Fruit fly (Drosophila melanogaster): ENCODE measurements around the gene Fum2.

Fum2 gene

DNA sequence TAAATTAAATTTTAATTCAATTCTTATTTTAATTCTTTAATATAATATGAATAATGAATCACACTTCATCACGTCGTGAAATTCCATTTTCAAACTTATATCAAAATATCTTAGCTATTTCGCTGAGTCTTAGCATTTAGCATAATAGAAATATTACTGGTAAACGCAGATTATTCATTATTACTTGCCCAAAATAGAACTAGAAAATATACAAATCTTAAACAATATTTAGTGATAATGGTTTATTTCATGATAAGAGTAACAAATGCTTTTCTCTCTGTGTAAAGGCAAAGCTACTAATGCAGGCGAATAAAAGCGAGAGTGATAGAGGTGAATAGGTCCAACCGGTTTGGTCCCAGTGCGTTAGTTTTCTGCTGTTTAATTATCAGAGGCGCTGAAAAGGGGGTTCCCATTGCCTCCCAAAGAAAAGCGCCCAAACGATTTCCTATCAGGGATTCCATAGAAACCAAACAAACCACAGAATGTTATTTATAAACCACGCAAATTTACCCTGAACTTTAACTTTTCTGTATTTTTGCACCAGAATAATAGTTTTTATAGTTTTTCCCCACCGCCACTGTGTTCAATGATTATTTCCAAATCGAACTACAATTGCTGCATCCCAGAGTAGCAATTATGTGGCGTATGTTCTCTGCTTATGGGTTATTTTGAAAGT, 18.6 kb upstream of the Fum2 start:
- TF ChIP-seq CTCF (optimal IDR thresholded peaks at IDR 0.05) = no peak
- TF ChIP-seq CG8478 (optimal IDR thresholded peaks at IDR 0.05) = no peak

DNA sequence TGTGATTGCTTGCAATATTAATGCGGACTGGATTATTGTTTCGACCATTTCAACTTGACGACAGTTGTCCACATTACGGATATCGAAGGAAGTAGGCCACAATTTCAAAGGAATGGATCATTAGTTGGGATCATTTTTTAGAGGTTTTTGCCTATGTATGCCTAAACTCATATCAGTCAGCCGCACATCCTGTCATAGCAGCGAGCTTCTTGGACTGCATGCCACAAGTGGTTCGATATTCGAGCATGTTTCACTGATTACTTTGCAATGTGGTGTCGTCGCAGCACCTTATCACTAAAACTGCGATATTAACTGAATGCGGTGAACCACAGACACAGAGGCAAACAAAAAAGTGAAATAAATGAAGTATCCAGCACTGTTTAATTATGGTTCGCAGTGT, 17.6 kb upstream of the Fum2 start:
- TF ChIP-seq CG8478 (optimal IDR thresholded peaks at IDR 0.05) (no peak), CTCF (optimal IDR thresholded peaks at IDR 0.05) (no peak)

DNA sequence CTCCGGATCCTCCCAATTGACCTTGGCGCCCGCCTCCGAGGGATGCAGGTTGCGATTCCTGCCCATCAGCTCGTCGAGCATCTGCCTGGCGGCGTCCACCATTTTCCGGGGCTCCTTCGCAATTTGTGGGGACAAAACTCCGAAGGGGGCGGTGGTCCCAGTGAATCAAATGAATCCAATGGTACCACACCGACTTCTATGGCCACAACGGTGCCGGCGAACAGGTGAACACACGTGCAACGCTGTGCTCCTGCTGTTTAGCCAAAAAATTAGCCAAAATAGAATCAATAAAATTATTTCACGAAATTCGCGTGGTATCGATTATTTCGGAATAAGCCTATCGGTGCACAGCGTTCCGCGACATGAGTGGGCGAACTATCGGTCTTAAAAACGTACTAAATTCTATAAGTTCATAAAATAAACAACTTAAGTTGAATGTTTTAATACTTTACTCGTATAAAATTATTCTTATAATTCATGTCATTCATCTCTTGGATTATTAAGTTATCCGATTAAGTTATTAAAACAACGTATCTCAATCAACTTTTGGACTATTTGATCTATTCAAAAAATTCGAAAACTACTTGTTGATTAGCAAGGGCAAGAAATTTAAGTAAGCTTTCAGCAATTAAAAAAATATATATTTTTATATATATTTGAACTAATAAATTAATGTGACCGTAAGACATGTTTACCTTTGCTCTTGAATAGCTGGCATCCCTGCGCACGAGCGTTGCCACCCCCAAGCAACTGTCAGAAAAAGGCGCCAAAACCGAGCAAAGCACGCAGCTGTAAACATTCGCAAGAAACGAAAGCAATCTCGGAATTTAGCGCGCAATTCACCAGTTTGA, 7.7 kb upstream of the Fum2 start, which contains the start of the genes CG3198 and Mcm6:
TSS of gene CG3198 (minus strand) at position 337 of the 851 bp plus-strand sequence.
TSS of gene Mcm6 (plus strand) at position 751 of the 851 bp plus-strand sequence.
- TF ChIP-seq CG8478 (optimal IDR thresholded peaks at IDR 0.05) (no peak), CTCF (optimal IDR thresholded peaks at IDR 0.05) (no peak)

DNA sequence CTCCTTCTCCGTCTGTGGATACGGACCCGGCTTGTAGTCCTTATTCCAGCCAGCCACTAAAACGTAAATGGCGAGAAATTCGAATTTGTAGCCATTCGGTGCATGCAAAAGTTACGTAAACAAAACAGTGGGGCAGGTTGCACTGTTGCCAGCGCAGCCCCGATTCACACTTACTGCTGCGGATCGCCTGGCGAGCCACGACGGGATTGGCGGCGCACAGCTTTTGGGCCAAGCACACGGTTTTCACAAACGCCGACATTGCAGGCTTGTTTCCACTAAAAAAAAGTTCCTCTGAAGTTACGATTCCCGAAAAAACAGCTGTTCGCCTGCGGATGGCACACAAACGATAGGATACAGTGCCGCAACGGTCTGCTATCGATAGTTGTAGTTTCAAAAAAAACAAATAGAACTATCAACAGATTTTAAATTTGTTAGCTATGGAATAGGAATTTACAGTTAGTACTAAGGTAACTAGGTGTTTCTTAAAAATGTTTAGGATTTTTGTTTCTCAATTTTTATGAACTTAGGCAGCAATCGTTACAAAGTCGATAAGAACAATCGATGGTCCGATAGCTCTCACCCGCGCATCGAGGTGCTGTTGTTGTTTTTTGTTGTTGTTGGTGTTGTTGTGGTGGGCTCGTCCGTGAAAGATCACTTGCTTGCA, 3.6 kb upstream of the Fum2 start, which contains the start of gene Fum1:
TSS of gene Fum1 (plus strand) at position 599 of the 664 bp plus-strand sequence.
- TF ChIP-seq CTCF (optimal IDR thresholded peaks at IDR 0.05) = no peak
- TF ChIP-seq CG8478 (optimal IDR thresholded peaks at IDR 0.05) = no peak

DNA sequence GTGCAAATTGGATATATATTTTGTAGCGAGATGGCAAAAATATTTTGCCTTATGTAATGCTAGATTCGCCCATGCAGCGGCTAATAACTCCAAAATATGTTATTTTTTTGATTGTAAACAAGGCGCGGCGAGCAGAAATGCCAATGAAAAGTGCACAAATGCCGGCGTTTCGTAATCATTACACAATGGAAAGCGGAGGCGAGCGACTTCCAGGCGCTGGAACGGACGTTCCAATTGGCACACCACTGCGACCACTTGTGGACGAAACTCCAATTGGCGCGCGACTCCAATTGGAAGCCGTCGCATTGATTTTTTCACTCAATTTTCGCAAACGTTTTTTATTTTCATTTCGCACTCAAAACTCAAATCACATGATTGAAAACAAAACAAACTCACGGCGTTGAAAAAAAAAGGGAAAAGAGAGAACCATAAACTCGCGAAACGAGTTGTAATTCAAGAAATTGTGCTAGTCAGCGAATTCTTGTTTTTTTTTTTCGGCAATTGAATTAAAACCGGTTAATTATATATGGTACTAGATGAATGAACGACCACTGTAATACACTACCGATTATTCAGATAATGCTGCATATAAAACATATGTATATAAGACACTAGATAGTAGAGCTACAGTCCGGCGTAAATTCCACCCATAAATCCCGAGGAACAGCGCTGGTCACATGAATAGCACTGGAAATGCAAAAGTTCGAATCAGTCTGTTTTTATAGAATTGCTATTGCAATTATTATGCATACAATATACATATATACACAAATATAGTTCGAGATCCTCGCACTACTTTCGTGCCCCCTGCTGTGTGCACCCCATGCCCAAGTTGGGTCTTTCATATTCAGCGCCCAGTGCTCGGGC, 2.7 kb upstream of the Fum2 start, which contains the start of gene ND-ASHI:
TSS of gene ND-ASHI (minus strand) at position 484 of the 867 bp plus-strand sequence.
- no peak for TF ChIP-seq CG8478 (optimal IDR thresholded peaks at IDR 0.05)
- TF ChIP-seq CTCF (optimal IDR thresholded peaks at IDR 0.05) = no peak

DNA sequence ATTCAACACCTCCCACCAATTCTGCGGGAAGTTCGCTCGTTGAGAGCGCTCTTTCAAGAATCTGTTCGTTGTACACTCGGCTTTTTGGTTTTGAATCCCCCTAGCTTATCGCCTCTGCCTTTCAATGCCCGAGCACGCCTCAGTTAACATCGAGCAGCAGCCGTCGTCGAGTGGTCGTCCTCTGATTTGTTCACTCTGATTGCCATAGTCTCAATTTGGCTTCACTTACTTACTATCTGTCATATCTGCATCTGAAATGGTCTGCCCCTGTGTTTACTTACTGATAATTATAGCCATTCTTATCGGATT, 2.1 kb upstream of the Fum2 start:
- TF ChIP-seq CTCF (optimal IDR thresholded peaks at IDR 0.05) (no peak), CG8478 (optimal IDR thresholded peaks at IDR 0.05) (no peak)

DNA sequence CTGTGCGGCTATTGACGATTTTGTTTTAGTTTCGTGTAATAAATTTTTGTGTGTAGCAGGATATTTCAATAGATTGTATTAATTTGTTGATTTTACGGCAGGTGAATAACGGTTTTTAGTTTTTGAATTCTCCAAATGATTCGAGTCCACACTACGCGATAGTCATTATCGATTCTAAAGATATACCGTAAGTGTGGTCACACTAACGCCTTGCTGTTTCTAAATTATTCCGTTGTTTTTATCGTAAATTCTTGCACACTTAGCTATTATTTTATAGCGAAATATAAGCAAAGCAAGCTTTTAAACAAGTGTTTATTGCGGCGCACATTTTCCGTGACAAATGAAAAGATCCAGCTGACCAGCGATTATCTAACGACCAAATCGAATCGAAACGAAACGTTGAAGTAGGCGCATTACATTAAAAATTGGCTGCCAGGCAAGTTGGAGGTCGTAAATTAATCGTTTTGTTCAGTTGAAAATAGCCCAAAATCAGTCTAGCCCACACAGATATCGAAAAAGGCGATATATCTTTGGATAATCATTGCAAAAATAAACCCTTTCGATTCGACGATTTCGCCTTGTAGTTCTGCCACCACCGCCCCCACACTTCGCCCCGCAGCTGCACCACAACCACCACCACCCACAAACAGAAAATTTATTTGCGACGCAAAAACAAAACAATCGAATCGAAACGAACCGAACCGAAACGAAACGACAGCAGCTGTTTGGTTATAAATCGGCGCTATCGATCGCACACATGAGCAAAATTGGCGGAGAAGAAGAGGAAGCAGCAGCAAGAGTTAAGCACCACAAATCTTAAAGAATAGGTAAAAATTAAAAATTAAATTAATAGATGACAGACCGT, 2.3 kb downstream of the Fum2 start, which contains the start of gene Pink1:
TSS of gene Pink1 (plus strand) at position 164 of the 865 bp plus-strand sequence.
- TF ChIP-seq CTCF (optimal IDR thresholded peaks at IDR 0.05) = peak in 1 of 2 experiments; percentile 37
- TF ChIP-seq CG8478 (optimal IDR thresholded peaks at IDR 0.05) = no peak

DNA sequence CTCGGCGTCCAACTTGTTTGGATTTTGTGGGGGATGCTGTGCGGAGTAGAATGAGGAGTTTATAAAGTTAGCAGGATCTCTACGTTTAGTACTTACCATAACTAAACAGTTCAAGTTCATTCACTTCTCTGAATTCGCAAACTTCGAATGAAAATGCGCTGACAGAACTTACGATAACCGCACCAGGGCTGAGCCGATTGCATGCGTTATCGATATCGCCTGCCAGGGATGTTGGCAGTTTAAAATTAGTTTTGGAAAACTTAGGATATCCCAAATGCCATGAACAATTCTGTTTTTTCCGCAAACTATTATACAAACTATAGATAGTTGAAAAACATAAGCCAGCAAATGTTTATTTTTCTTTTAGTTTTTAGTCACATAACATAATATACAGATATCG, 5.7 kb downstream of the Fum2 start, which contains the start of gene CG44303:
TSS of gene CG44303 (minus strand) at position 154 of the 400 bp plus-strand sequence.
- TF ChIP-seq CG8478 (optimal IDR thresholded peaks at IDR 0.05) (no peak), CTCF (optimal IDR thresholded peaks at IDR 0.05) (no peak)

DNA sequence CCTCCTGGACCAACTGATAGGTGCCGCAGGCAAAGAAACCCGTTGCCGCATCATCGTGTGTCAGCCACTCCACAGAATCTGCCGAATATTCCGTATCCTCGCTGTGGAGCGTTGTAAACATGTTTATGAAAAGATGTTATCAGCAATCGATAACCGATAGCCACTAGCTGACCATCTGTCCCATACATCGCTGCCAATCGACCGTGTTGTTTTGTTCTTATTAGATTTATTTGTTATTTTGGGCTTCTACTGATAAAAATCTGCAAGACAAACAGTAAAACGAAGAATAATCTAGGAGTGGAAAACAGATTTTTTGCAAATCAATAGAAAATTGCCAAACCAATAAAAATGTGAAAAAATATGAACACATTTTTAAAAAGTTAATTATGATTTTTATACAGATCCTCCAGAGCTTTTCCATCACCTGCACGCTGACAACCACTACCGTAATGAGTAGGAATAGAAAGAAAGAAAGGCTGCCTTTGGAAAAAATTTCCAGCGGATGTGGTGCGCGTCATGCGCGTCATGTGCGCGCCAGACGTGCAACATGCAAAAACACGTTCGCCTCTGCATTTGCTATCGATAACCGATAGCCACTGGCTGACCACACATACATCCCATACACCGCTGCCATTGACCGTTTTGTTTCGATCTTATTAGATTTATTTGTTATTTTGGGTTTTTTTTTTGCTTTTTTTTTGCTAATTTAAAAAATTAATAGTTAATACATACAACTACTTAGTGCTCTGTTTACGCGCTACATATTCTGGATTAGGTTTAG, 7.2 kb downstream of the Fum2 start, which contains the start of gene CG3184:
TSS of gene CG3184 (minus strand) at position 155 of the 781 bp plus-strand sequence.
- no peak for TF ChIP-seq CG8478 (optimal IDR thresholded peaks at IDR 0.05)
- TF ChIP-seq CTCF (optimal IDR thresholded peaks at IDR 0.05) = no peak

DNA sequence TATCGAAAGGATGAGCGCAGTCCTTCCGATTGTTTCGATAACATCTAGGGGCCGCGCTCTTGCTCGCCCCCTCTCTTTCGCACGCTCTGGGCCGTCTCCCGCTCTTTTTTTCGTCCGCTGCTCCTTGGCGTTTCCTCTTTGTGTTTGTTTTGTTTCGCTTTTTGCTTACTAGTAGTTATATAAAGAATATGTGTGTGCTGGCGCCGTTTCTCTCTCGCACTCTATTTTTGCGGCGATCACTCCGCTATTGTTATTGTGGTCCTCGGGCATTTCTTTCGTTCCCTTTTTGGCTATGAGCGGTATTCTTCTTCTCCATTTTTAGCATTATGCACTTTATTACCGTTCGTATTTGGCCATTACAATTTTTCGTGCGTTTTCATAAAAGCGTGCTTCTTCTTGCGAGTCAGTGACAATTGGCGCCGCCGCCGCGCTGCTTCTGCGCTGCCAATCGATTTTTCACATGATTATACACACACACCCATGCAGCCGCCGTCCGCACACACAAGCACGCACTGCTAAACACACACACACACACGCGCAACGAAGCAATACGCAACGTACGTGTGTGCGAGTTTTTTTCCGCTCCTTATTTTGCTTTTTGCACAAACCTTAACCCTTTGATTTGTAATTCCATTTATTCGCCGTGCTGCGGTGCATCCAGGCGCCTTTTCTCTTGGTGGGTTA, 12.7 kb downstream of the Fum2 start:
- TF ChIP-seq CTCF (optimal IDR thresholded peaks at IDR 0.05) = no peak
- no peak for TF ChIP-seq CG8478 (optimal IDR thresholded peaks at IDR 0.05)

DNA sequence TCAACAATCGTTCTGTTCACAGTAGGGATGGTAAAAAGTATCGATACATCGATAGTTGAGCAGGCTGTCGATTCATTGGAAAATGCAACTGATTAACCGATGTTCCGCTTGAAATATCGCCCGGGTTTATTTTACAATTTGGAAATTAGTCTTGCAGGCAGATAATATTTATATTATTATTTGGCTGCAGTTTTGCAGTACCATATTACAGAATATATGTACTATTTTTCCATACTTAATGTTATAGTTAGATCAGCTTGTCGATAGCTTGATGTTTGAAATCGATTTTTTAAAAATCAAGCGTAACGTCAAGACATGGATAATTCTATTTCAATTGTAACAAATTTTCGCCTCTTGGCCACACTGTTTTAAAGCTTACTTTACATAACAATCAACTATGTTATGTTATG, 13.4 kb downstream of the Fum2 start, which contains the start of gene CG14442:
TSS of gene CG14442 (minus strand) at position 29 of the 410 bp plus-strand sequence.
- TF ChIP-seq CTCF (optimal IDR thresholded peaks at IDR 0.05) (no peak), CG8478 (optimal IDR thresholded peaks at IDR 0.05) (no peak)

DNA sequence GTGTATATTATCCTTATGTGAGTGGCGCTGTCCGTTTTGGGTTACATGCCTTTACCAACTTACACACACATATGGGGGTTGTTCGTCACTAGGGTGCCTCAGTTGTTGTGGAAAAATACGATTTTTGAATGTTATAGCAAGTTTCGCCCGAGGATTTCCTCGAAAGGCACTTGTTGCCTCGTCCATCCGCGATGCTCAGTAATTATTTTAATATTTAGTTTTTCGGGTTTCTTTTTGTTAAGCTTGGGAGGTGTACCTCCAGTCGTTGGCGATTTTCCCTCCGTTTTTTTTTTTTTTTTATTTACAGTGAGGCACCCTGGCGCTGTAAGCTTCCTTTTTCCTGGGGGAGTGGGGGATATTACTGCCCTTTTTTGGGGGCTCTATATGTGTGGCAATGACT, 14.9 kb downstream of the Fum2 start:
- TF ChIP-seq CG8478 (optimal IDR thresholded peaks at IDR 0.05) (no peak), CTCF (optimal IDR thresholded peaks at IDR 0.05) (no peak)

Data from S2 (cell line).